Worm (Caenorhabditis elegans) whole organism, mixed stage, embryonic: ENCODE data around the gene gei-6.

Source experiments
- M03D4.4 ChIP-seq: sonication (generic microtip); optimal IDR thresholded peaks from 2 replicates; lab custom pipeline; 2017; ENCODE audit warnings: mild to moderate bottlenecking, missing genetic modification characterization, missing compliant biosample characterization
- bed-3 ChIP-seq: fragments of 200-800 bp; sonication (Bioruptor generic); optimal IDR thresholded peaks from 3 replicates; lab custom pipeline; 2018; ENCODE audit warnings: mild to moderate bottlenecking, missing genetic modification characterization, moderate library complexity, missing compliant biosample characterization
- blmp-1 ChIP-seq: fragments of 150-350 bp; optimal IDR thresholded peaks from 2 replicates; lab custom pipeline; 2014; ENCODE audit warnings: missing biosample characterization, missing genetic modification characterization
- ceh-39 ChIP-seq: fragments of 150-350 bp; optimal IDR thresholded peaks from 2 replicates; lab custom pipeline; 2014; ENCODE audit warnings: missing biosample characterization, missing genetic modification characterization
- ceh-43 ChIP-seq: fragments of 200-800 bp; sonication (Bioruptor generic); optimal IDR thresholded peaks from 2 replicates; lab custom pipeline; 2018; ENCODE audit warnings: mild to moderate bottlenecking, missing genetic modification characterization, moderate library complexity, missing compliant biosample characterization
- ceh-83 ChIP-seq: fragments of 200-800 bp; sonication (Bioruptor generic); optimal IDR thresholded peaks from 2 replicates; lab custom pipeline; 2018; ENCODE audit warnings: mild to moderate bottlenecking, missing genetic modification characterization, missing compliant biosample characterization
- ces-1 ChIP-seq: fragments of 150-350 bp; optimal IDR thresholded peaks from 2 replicates; lab custom pipeline; 2014; ENCODE audit warnings: missing biosample characterization, missing genetic modification reagents, missing genetic modification characterization
- cnd-1 ChIP-seq: fragments of 200-800 bp; sonication (Bioruptor generic); optimal IDR thresholded peaks from 2 replicates; lab custom pipeline; 2018; ENCODE audit warnings: mild to moderate bottlenecking, missing genetic modification characterization, missing compliant biosample characterization
- elt-1 ChIP-seq: sonication (generic microtip); optimal IDR thresholded peaks from 2 replicates; lab custom pipeline; 2017; ENCODE audit warnings: missing genetic modification characterization, mild to moderate bottlenecking, missing compliant biosample characterization, antibody characterized with exemption, moderate library complexity, borderline replicate concordance; ENCODE audit not compliant: insufficient read depth
- flh-1 ChIP-seq: fragments of 200-800 bp; sonication (Bioruptor generic); optimal IDR thresholded peaks from 2 replicates; lab custom pipeline; 2018; ENCODE audit warnings: mild to moderate bottlenecking, missing genetic modification characterization, moderate library complexity, missing compliant biosample characterization
- ham-2 ChIP-seq: fragments of 200-800 bp; sonication (Bioruptor generic); optimal IDR thresholded peaks from 2 replicates; lab custom pipeline; 2018; ENCODE audit warnings: mild to moderate bottlenecking, missing genetic modification characterization, missing compliant biosample characterization
- hlh-1 ChIP-seq: fragments of 150-350 bp; optimal IDR thresholded peaks from 2 replicates; lab custom pipeline; 2014; ENCODE audit warnings: missing biosample characterization, missing genetic modification reagents, missing genetic modification characterization
- lin-13 ChIP-seq: fragments of 150-350 bp; optimal IDR thresholded peaks from 2 replicates; lab custom pipeline; 2014; ENCODE audit warnings: missing biosample characterization, missing genetic modification characterization
- lin-32 ChIP-seq: fragments of 200-800 bp; sonication (Bioruptor generic); optimal IDR thresholded peaks from 2 replicates; lab custom pipeline; 2018; ENCODE audit warnings: mild to moderate bottlenecking, missing genetic modification characterization, missing compliant biosample characterization
- lsy-2 ChIP-seq: fragments of 150-350 bp; optimal IDR thresholded peaks from 2 replicates; lab custom pipeline; 2014; ENCODE audit warnings: missing biosample characterization, missing genetic modification characterization
- mab-5 ChIP-seq: fragments of 150-350 bp; optimal IDR thresholded peaks from 2 replicates; lab custom pipeline; 2014; ENCODE audit warnings: missing biosample characterization, missing genetic modification characterization
- mep-1 ChIP-seq: fragments of 150-350 bp; optimal IDR thresholded peaks from 2 replicates; lab custom pipeline; 2017; ENCODE audit warnings: missing biosample characterization, missing genetic modification reagents, missing genetic modification characterization, inconsistent platforms
- nhr-12 ChIP-seq: fragments of 150-350 bp; optimal IDR thresholded peaks from 2 replicates; lab custom pipeline; 2014; ENCODE audit warnings: missing biosample characterization, missing genetic modification characterization
- nhr-2 ChIP-seq: fragments of 150-350 bp; optimal IDR thresholded peaks from 2 replicates; lab custom pipeline; 2014; ENCODE audit warnings: missing biosample characterization, missing genetic modification characterization
- nhr-237 ChIP-seq: fragments of 150-350 bp; optimal IDR thresholded peaks from 2 replicates; lab custom pipeline; 2014; ENCODE audit warnings: missing biosample characterization, missing genetic modification characterization
- nhr-28 ChIP-seq: fragments of 150-350 bp; optimal IDR thresholded peaks from 2 replicates; lab custom pipeline; 2014; ENCODE audit warnings: missing biosample characterization, missing genetic modification characterization
- nhr-76 ChIP-seq: sonication (generic microtip); optimal IDR thresholded peaks from 2 replicates; lab custom pipeline; 2017; ENCODE audit warnings: missing biosample characterization, missing genetic modification characterization
- pha-4 ChIP-seq: fragments of 150-350 bp; optimal IDR thresholded peaks from 2 replicates; lab custom pipeline; 2018; ENCODE audit warnings: missing biosample characterization, missing genetic modification reagents, missing genetic modification characterization
- sem-2 ChIP-seq: fragments of 200-800 bp; sonication (Bioruptor generic); optimal IDR thresholded peaks from 2 replicates; lab custom pipeline; 2018; ENCODE audit warnings: mild to moderate bottlenecking, missing genetic modification characterization, missing compliant biosample characterization
- sptf-1 ChIP-seq: sonication (generic microtip); optimal IDR thresholded peaks from 2 replicates; lab custom pipeline; 2017; ENCODE audit warnings: mild to moderate bottlenecking, missing genetic modification characterization, moderate library complexity, missing compliant biosample characterization
- tbx-8 ChIP-seq: fragments of 200-800 bp; sonication (Bioruptor generic); optimal IDR thresholded peaks from 2 replicates; lab custom pipeline; 2018; ENCODE audit warnings: mild to moderate bottlenecking, missing genetic modification characterization, moderate library complexity, missing compliant biosample characterization
- unc-120 ChIP-seq: sonication (generic microtip); optimal IDR thresholded peaks from 2 replicates; lab custom pipeline; 2017; ENCODE audit warnings: missing genetic modification characterization, missing compliant biosample characterization; ENCODE audit not compliant: poor library complexity, severe bottlenecking
- unc-62 ChIP-seq: fragments of 150-350 bp; optimal IDR thresholded peaks from 2 replicates; lab custom pipeline; 2014; ENCODE audit warnings: missing biosample characterization, missing genetic modification reagents, missing genetic modification characterization
- zip-8 ChIP-seq: fragments of 150-350 bp; optimal IDR thresholded peaks from 2 replicates; lab custom pipeline; 2014; ENCODE audit warnings: missing biosample characterization, missing genetic modification characterization
- ztf-11 ChIP-seq: fragments of 150-350 bp; optimal IDR thresholded peaks from 2 replicates; lab custom pipeline; 2014; ENCODE audit warnings: missing biosample characterization, missing genetic modification characterization

gei-6 gene

DNA sequence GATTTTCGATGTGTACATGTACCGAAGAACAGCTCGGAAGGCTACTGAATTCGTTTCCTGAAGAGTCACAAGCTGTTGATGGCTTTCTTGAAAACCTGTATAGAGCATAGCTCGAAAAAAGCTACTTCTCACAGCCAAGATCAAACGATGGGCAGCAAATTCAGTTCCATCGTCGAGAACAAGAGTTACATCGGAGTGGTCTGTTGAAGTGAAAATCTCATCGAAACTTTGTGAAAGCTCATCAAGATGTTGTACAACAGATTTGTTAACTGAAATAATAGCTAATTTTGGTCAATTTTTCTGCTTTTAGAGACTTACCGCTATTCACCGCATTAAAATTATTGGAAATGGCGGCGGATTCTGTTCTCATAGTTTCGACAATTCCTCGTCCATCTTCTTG, 6.0 kb upstream of the gei-6 start:
- no peak for TF ChIP-seq nhr-2 (tag; lab: Kevin White, UChicago)
- TF ChIP-seq nhr-76 (tag; lab: Kevin White, UChicago) = no peak
- no peak for TF ChIP-seq flh-1
- TF ChIP-seq nhr-28 (tag; lab: Kevin White, UChicago) = no peak

DNA sequence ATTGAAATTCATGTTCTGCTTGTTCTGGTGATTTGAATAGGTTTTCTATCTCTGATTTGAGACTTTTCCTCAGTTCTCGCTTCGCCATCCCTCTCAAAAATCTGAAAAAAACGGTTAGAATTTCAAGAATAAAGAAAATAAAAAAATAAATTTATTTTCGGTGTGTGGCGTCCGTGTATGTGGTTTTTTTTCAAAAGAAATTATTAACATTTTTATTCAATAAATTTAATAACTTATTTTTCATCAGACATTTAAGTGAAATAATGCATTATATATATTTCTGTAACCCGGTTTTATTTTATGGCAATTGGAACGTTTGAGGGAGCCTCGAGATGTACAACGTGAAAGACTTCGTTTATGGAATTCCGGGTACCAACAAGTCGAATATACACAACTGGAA, 4.1 kb upstream of the gei-6 start, which contains the start of gene C05C8.5:
Gene C05C8.5, minus strand, starts transcription at position 101 of the 400 bp plus-strand sequence.
- TF ChIP-seq unc-120 (tag; lab: Kevin White, UChicago) (no peak), sptf-1 (tag; lab: Kevin White, UChicago) (no peak), lin-13 (tag; lab: Kevin White, UChicago) (no peak), lin-32 (GFP tag; lab: Kevin White, UChicago) (no peak), unc-62 (no peak), mab-5 (tag; lab: Kevin White, UChicago) (no peak), bed-3 (GFP tag; lab: Kevin White, UChicago) (no peak), ceh-83 (no peak), ztf-11 (no peak), lsy-2 (tag; lab: Kevin White, UChicago) (no peak)

DNA sequence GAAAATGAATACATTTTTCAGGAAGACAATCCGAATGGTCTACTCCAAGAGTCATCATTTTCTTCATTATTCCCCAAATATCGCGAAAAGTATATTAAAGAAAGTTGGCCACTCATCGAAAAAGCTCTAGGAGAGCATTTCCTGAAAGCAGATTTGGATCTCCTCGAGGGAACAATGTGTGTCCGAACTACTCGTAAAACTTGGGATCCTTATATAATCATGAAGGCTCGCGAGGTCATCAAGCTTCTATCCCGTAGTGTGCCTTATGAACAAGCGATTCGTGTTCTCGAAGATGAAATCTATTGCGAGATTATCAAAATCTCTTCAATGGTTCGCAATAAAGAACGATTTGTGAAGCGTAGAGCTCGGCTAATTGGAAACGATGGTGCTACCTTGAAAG, 876 bp upstream of the gei-6 start:
- TF ChIP-seq nhr-76 (tag; lab: Kevin White, UChicago) (no peak), lin-13 (tag; lab: Kevin White, UChicago) (no peak), unc-120 (tag; lab: Kevin White, UChicago) (no peak), nhr-2 (tag; lab: Kevin White, UChicago) (no peak), ceh-83 (no peak), tbx-8 (no peak), ceh-43 (GFP tag; lab: Kevin White, UChicago) (no peak), cnd-1 (no peak)

DNA sequence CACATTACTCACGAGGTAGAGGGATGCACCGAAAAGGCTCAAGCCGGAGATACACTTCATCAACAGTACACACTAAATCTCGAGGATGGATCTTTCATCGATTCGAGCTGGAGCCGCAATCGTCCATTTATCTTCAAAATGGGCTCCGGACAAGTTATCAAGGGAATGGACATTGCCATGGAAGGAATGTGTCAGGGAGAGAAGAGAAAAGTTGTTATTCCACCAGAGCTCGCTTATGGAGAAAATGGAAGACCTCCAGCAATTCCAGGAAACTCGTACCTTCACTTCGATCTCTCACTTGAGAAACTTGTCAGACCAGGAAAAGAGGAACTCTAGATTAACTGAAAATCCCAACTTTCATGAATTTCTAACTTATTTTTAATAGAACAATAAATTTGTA, 4.8 kb downstream of the gei-6 start:
- TF ChIP-seq tbx-8 (no peak), cnd-1 (no peak), mep-1 (no peak), mab-5 (tag; lab: Kevin White, UChicago) (no peak), hlh-1 (tag; lab: Kevin White, UChicago) (no peak), nhr-76 (tag; lab: Kevin White, UChicago) (no peak), lin-13 (tag; lab: Kevin White, UChicago) (no peak)
- TF ChIP-seq, all 35 proteins: peak for 0

DNA sequence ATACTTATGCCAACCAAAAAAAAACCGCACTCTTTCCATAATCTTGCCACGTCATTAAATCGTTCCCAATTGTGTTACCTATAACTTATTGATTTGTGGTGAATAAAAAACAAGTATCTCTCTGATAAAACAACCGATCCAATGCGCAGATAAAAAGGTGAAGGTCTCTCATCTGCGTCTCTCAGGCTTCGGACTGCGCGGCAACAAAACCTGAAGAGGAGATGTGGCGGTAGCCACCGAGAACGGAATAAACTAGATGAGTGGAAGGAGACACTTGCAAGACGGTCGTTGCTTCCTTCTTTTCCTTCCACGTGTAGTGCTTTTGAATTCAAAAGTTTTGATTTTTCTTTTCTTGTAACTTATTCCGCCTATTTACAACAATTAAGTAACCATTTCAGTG, 5.7 kb downstream of the gei-6 start, which contains the start of gene fkb-3:
Gene fkb-3, plus strand, starts transcription at position 277 of the 400 bp plus-strand sequence.
- TF ChIP-seq ces-1 (no peak), unc-120 (tag; lab: Kevin White, UChicago) (no peak), lin-13 (tag; lab: Kevin White, UChicago) (no peak), nhr-76 (tag; lab: Kevin White, UChicago) (no peak), bed-3 (GFP tag; lab: Kevin White, UChicago) (no peak), unc-62 (no peak)
- TF ChIP-seq, all 35 proteins: peak for 0

DNA sequence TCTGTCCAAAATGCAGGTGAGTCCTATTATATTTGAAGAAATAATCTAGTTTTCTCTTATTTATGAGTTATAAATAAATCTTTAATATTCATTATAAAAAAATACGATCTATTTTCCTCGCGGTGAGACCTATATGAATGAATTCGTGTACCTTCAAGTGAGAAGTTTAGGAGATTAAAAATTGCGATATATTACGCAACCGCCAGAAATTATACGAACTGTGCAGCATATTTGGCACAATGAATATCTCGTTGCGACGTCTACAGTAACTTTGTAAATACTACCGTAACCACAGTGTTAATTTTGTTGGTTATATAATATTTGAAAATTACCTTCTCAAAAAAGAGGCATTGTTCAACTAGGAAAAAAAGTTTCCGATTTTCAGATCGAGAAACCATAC, 6.3 kb downstream of the gei-6 start:
- TF ChIP-seq zip-8 (tag; lab: Kevin White, UChicago) (peak; percentile 72), cnd-1 (no peak)

DNA sequence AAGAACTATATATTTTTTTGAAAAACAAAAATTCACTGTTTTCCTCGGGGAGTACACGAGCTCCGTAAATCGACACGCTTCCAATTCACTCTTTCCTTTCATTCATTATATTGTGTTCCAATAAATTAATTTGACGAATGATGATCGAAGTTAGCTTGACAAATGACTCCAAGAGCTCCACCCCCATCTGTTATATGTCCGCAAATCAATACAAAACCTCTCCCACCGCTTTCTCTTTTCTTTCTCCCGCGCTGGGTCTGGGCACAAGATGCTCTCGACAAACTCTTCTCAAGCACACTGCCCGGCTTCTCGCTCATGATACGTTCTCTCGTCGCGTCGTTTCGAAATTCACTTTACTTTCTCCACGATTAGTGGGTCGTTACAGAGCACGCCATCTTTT, 6.7 kb downstream of the gei-6 start, which contains the start of gene C13F10.1:
Gene C13F10.1, plus strand, starts transcription at position 138 of the 400 bp plus-strand sequence.
- TF ChIP-seq unc-120 (tag; lab: Kevin White, UChicago) (peak; percentile 31), lsy-2 (tag; lab: Kevin White, UChicago) (no peak), ceh-43 (GFP tag; lab: Kevin White, UChicago) (no peak), ztf-11 (no peak), blmp-1 (tag; lab: Kevin White, UChicago) (no peak), elt-1 (tag; lab: Kevin White, UChicago) (no peak), mep-1 (no peak), lin-32 (GFP tag; lab: Kevin White, UChicago) (no peak), nhr-2 (tag; lab: Kevin White, UChicago) (no peak), nhr-12 (tag; lab: Kevin White, UChicago) (no peak), cnd-1 (no peak), unc-62 (peak; percentile 80), pha-4 (tag; lab: Kevin White, UChicago) (no peak), ces-1 (peak; percentile 62), nhr-237 (tag; lab: Kevin White, UChicago) (no peak), tbx-8 (no peak), sem-2 (GFP tag; lab: Kevin White, UChicago) (no peak), M03D4.4 (tag; lab: Kevin White, UChicago) (no peak), ham-2 (GFP tag; lab: Kevin White, UChicago) (no peak), hlh-1 (tag; lab: Kevin White, UChicago) (peak; percentile 32), ceh-39 (tag; lab: Kevin White, UChicago) (no peak)
